Worm (Caenorhabditis elegans) whole organism, midembryonic: ENCODE data around the gene W03H9.2.

Source experiments
- cog-1 ChIP-seq: sonication (generic microtip); optimal IDR thresholded peaks from 2 replicates; lab custom pipeline; 2016; ENCODE audit warnings: missing genetic modification characterization, missing compliant biosample characterization
- ztf-23 ChIP-seq: fragments of 200-800 bp; sonication (Bioruptor generic); IDR thresholded peaks from 2 replicates; pipeline ENCODE4 v1.3.6; 2022; ENCODE audit warnings: missing genetic modification reagents, missing genetic modification characterization, missing compliant biosample characterization

DNA sequence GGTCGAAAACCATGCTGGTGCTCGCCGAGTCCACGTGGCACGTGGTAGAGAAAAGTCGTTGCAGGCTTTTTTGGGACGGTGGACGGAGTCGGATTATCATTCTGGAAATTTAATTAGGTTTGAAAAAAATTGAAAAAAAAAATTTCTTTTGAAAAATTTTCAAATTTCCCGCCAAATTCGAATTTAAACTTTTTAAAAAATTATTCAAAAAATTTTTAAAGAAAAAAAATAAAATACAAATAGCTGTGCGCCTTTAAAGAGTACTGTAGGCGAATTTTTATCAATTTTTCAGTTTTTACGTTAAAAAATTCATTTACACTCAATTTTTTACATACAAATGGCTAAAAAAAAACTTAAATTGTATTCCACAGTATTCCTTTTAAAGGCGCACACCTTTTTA, 16.8 kb downstream of the W03H9.2 start, which contains the start of gene K09E4.3:
- TF ChIP-seq ztf-23 (no peak), cog-1 (tag; lab: Kevin White, UChicago) (no peak)
